Fruit fly (Drosophila melanogaster): Measurements from ENCODE around the gene CG17917.

The CG17917 gene

dm6 chr3R:6345814-6346213 lies 4.0 kb downstream of the CG17917 start, which contains the start of the genes SmD2 and CG18048 (continued):
- TF ChIP-seq CG11294 (GFP tag; IDR thresholded peaks at IDR 0.05) (no peak), Eip75B (GFP tag; optimal IDR thresholded peaks at IDR 0.05) (no peak), CG8319 (GFP tag; optimal IDR thresholded peaks at IDR 0.05) (no peak), Eip78C (GFP tag) (peak; percentile 49)

- TF ChIP-seq pdm3 (GFP tag; optimal IDR thresholded peaks at IDR 0.05), result no peak
- no peak for TF ChIP-seq Sox14 (GFP tag; optimal IDR thresholded peaks at IDR 0.05)
Measured at dm6 chr3R:6348943-6349342, 7.2 kb downstream of the CG17917 start, which contains the start of gene Hr83. TSS of gene Hr83 (plus strand) at chr3R:6349243.

dm6 chr3R:6350755-6351154 lies 9.0 kb downstream of the CG17917 start, which contains the start of gene Pak:
TSS of gene Pak (plus strand) at chr3R:6350896.
- TF ChIP-seq dsx (GFP tag; optimal IDR thresholded peaks at IDR 0.05; ENCODE audit: poor library complexity, severe bottlenecking), result peak; percentile 70
- TF ChIP-seq topi (GFP tag; optimal IDR thresholded peaks at IDR 0.05), result peak; percentile 19
- TF ChIP-seq CG16779 (tag; optimal IDR thresholded peaks at IDR 0.05), result no peak
- peak; percentile 3 for TF ChIP-seq achi (GFP tag; optimal IDR thresholded peaks at IDR 0.05)
- TF ChIP-seq CG31627 (GFP tag; optimal IDR thresholded peaks at IDR 0.05), result peak; percentile 10

- TF ChIP-seq CG34406 (GFP tag; optimal IDR thresholded peaks at IDR 0.05), result no peak
- TF ChIP-seq lz (GFP tag; optimal IDR thresholded peaks at IDR 0.05), result no peak
- no peak for TF ChIP-seq Hr39 (GFP tag; optimal IDR thresholded peaks at IDR 0.05)
- no peak for TF ChIP-seq fkh (GFP tag; optimal IDR thresholded peaks at IDR 0.05)
- TF ChIP-seq Blimp-1 (GFP tag; optimal IDR thresholded peaks at IDR 0.05), result no peak
- no peak for TF ChIP-seq Eip75B (GFP tag; optimal IDR thresholded peaks at IDR 0.05)
- TF ChIP-seq acj6 (GFP tag; optimal IDR thresholded peaks at IDR 0.05), result no peak
- TF ChIP-seq CG31627 (GFP tag; optimal IDR thresholded peaks at IDR 0.05), result no peak
- no peak for TF ChIP-seq esn (GFP tag; optimal IDR thresholded peaks at IDR 0.05)
- no peak for TF ChIP-seq CG11902 (GFP tag; optimal IDR thresholded peaks at IDR 0.05)
- TF ChIP-seq CG8319 (GFP tag; optimal IDR thresholded peaks at IDR 0.05), result no peak
- no peak for TF ChIP-seq spab (GFP tag; optimal IDR thresholded peaks at IDR 0.05)
- peak; percentile 81 for TF ChIP-seq Eip78C (GFP tag)
- no peak for TF ChIP-seq Hr38 (GFP tag; optimal IDR thresholded peaks at IDR 0.05)
- TF ChIP-seq Ets96B (tag; optimal IDR thresholded peaks at IDR 0.05), result no peak
- TF ChIP-seq fd59A (GFP tag; optimal IDR thresholded peaks at IDR 0.05), result no peak
- peak; percentile 32 for TF ChIP-seq CG9139 (GFP tag; optimal IDR thresholded peaks at IDR 0.05)
- TF ChIP-seq CG10631 (GFP tag; optimal IDR thresholded peaks at IDR 0.05), result no peak
- no peak for TF ChIP-seq dsx (GFP tag; optimal IDR thresholded peaks at IDR 0.05; ENCODE audit: poor library complexity, severe bottlenecking)
- TF ChIP-seq vri (GFP tag; optimal IDR thresholded peaks at IDR 0.05), result no peak
- TF ChIP-seq Gug (GFP tag; IDR thresholded peaks at IDR 0.05), result no peak
- TF ChIP-seq OdsH (GFP tag; optimal IDR thresholded peaks at IDR 0.05), result no peak
- no peak for TF ChIP-seq CG15336 (GFP tag; IDR thresholded peaks at IDR 0.05)
- TF ChIP-seq CG32006 (GFP tag; optimal IDR thresholded peaks at IDR 0.05), result peak; percentile 22
- TF ChIP-seq dac (GFP tag; optimal IDR thresholded peaks at IDR 0.05), result no peak
- TF ChIP-seq net (GFP tag; optimal IDR thresholded peaks at IDR 0.05), result no peak
- TF ChIP-seq Hr4 (GFP tag; optimal IDR thresholded peaks at IDR 0.05), result no peak
- no peak for TF ChIP-seq CG7368 (GFP tag; optimal IDR thresholded peaks at IDR 0.05)
- no peak for TF ChIP-seq achi (GFP tag; optimal IDR thresholded peaks at IDR 0.05)
- TF ChIP-seq Lpt (GFP tag; optimal IDR thresholded peaks at IDR 0.05), result peak; percentile 29
- TF ChIP-seq Sox102F (GFP tag; optimal IDR thresholded peaks at IDR 0.05), result no peak
- TF ChIP-seq svp (GFP tag), result no peak
- no peak for TF ChIP-seq CG6808 (GFP tag; optimal IDR thresholded peaks at IDR 0.05)
- no peak for TF ChIP-seq CG3032 (tag; optimal IDR thresholded peaks at IDR 0.05)
- TF ChIP-seq CG3919 (GFP tag; optimal IDR thresholded peaks at IDR 0.05), result peak; percentile 10
- no peak for TF ChIP-seq CG6276 (GFP tag; optimal IDR thresholded peaks at IDR 0.05)
- TF ChIP-seq topi (GFP tag; optimal IDR thresholded peaks at IDR 0.05), result no peak
- TF ChIP-seq salr (GFP tag; optimal IDR thresholded peaks at IDR 0.05), result peak in 1 of 2 experiments; percentile 8
- peak; percentile 37 for TF ChIP-seq CG1621 (tag; optimal IDR thresholded peaks at IDR 0.05)
- TF ChIP-seq Smox (GFP tag; optimal IDR thresholded peaks at IDR 0.05), result no peak
- no peak for TF ChIP-seq CG11762 (GFP tag; optimal IDR thresholded peaks at IDR 0.05; ENCODE audit: insufficient read depth)
- TF ChIP-seq Sox14 (GFP tag; optimal IDR thresholded peaks at IDR 0.05), result no peak
Measured at dm6 chr3R:6351181-6351580, 9.4 kb downstream of the CG17917 start.
